Fruit fly (Drosophila melanogaster) whole organism, adult: ENCODE results near the gene HP1b.

ENCODE experiments used
- CG11617 ChIP-seq: fragments of 200-800 bp; sonication (Bioruptor generic); optimal IDR thresholded peaks from 2 replicates; lab custom pipeline; 2017; ENCODE audit warnings: mild to moderate bottlenecking, missing biosample characterization, missing genetic modification reagents, missing genetic modification characterization
- CG12768 ChIP-seq: fragments of 200-800 bp; sonication (Bioruptor generic); optimal IDR thresholded peaks from 2 replicates; lab custom pipeline; 2017; ENCODE audit warnings: missing biosample characterization, missing genetic modification characterization, mild to moderate bottlenecking, moderate library complexity, missing genetic modification reagents
- CG14711 ChIP-seq: fragments of 200-800 bp; sonication (Bioruptor generic); optimal IDR thresholded peaks from 2 replicates; lab custom pipeline; 2018; ENCODE audit warnings: missing biosample characterization, mild to moderate bottlenecking, missing genetic modification characterization, moderate library complexity
- CG1620 ChIP-seq: fragments of 200-800 bp; sonication (Bioruptor generic); optimal IDR thresholded peaks from 2 replicates; lab custom pipeline; 2016; ENCODE audit warnings: missing biosample characterization, missing genetic modification characterization
- CG33017 ChIP-seq: fragments of 200-800 bp; sonication (Bioruptor generic); optimal IDR thresholded peaks from 2 replicates; lab custom pipeline; 2018; ENCODE audit warnings: missing biosample characterization, mild to moderate bottlenecking, missing genetic modification characterization, moderate library complexity
- CG5204 ChIP-seq: fragments of 200-800 bp; sonication (Bioruptor generic); optimal IDR thresholded peaks from 2 replicates; lab custom pipeline; 2016; ENCODE audit warnings: missing biosample characterization, missing genetic modification characterization
- CG7045 ChIP-seq: fragments of 200-800 bp; sonication (Bioruptor generic); optimal IDR thresholded peaks from 2 replicates; lab custom pipeline; 2017; ENCODE audit warnings: missing biosample characterization, mild to moderate bottlenecking, missing genetic modification characterization
- CG7101 ChIP-seq: fragments of 200-800 bp; sonication (Bioruptor generic); optimal IDR thresholded peaks from 2 replicates; lab custom pipeline; 2018; ENCODE audit warnings: missing biosample characterization, mild to moderate bottlenecking, missing genetic modification characterization, moderate library complexity
- Clk ChIP-seq: fragments of 200-800 bp; sonication (Bioruptor generic); optimal IDR thresholded peaks from 2 replicates; lab custom pipeline; 2017; ENCODE audit warnings: missing biosample characterization, missing genetic modification characterization
- Crg-1 ChIP-seq: fragments of 200-800 bp; sonication (Bioruptor generic); optimal IDR thresholded peaks from 2 replicates; lab custom pipeline; 2016; ENCODE audit warnings: missing biosample characterization, missing genetic modification characterization
- Hr96 ChIP-seq: fragments of 200-800 bp; sonication (Bioruptor generic); optimal IDR thresholded peaks from 2 replicates; lab custom pipeline; 2016; ENCODE audit warnings: missing biosample characterization, missing genetic modification characterization
- Mnt ChIP-seq: fragments of 200-800 bp; sonication (Bioruptor generic); optimal IDR thresholded peaks from 2 replicates; lab custom pipeline; 2016; ENCODE audit warnings: missing biosample characterization, mild to moderate bottlenecking, missing genetic modification characterization
- bab1 ChIP-seq: fragments of 200-800 bp; sonication (Bioruptor generic); optimal IDR thresholded peaks from 3 replicates; lab custom pipeline; 2019; ENCODE audit warnings: missing biosample characterization, mild to moderate bottlenecking, missing genetic modification characterization, moderate library complexity
- cic ChIP-seq: fragments of 200-800 bp; sonication (Bioruptor generic); optimal IDR thresholded peaks from 2 replicates; lab custom pipeline; 2017; ENCODE audit warnings: missing biosample characterization, mild to moderate bottlenecking, missing genetic modification characterization, moderate library complexity
- cnc ChIP-seq, 2 experiments: fragments of >200 bp; optimal IDR thresholded peaks; 2 replicates each; lab custom pipeline; 2017
- kay ChIP-seq: fragments of 200-800 bp; sonication (Bioruptor generic); peaks from one replicate; lab custom pipeline; 2016; ENCODE audit warnings: missing biosample characterization, missing genetic modification characterization, borderline replicate concordance
- ovo ChIP-seq: fragments of 200-800 bp; sonication (Bioruptor generic); optimal IDR thresholded peaks from 2 replicates; lab custom pipeline; 2016; ENCODE audit warnings: missing biosample characterization, missing genetic modification characterization
- pad ChIP-seq: fragments of 200-800 bp; sonication (Bioruptor generic); optimal IDR thresholded peaks from 3 replicates; lab custom pipeline; 2017; ENCODE audit warnings: missing biosample characterization, missing genetic modification characterization, mild to moderate bottlenecking, moderate library complexity, missing genetic modification reagents
- tj ChIP-seq: fragments of 200-800 bp; sonication (Bioruptor generic); optimal IDR thresholded peaks from 3 replicates; lab custom pipeline; 2017; ENCODE audit warnings: missing biosample characterization, mild to moderate bottlenecking, missing genetic modification characterization, moderate library complexity
- toe ChIP-seq: fragments of 200-800 bp; sonication (Bioruptor generic); optimal IDR thresholded peaks from 2 replicates; lab custom pipeline; 2016; ENCODE audit warnings: missing biosample characterization, missing genetic modification characterization

The HP1b gene

dm6 chrX:9048385-9048750, 32.5 kb upstream of the HP1b start:
- TF ChIP-seq cic (GFP tag; lab: Kevin White, UChicago) (no peak), CG7101 (tag; lab: Kevin White, UChicago) (no peak), CG14711 (tag; lab: Kevin White, UChicago) (no peak)

- TF ChIP-seq pad, result peak; percentile 47
- no peak for TF ChIP-seq CG7045 (GFP tag; lab: Kevin White, UChicago)
Measured at dm6 chrX:9048941-9049340, 31.9 kb upstream of the HP1b start.

- TF ChIP-seq CG11617, result peak; percentile 7
- TF ChIP-seq CG12768 (GFP tag; lab: Kevin White, UChicago), result no peak
- no peak for TF ChIP-seq bab1 (GFP tag; lab: Kevin White, UChicago)
- TF ChIP-seq CG14711 (tag; lab: Kevin White, UChicago), result peak; percentile 63
- TF ChIP-seq pad, result peak; percentile 26
- peak; percentile 44 for TF ChIP-seq CG33017 (tag; lab: Kevin White, UChicago)
- no peak for TF ChIP-seq kay (GFP tag; lab: Kevin White, UChicago)
- peak; percentile 73 for TF ChIP-seq CG7101 (tag; lab: Kevin White, UChicago)
- TF ChIP-seq CG7045 (GFP tag; lab: Kevin White, UChicago), result peak; percentile 39
- no peak for TF ChIP-seq Crg-1 (GFP tag; lab: Kevin White, UChicago)
- TF ChIP-seq CG5204 (GFP tag; lab: Kevin White, UChicago), result peak; percentile 46
- no peak for TF ChIP-seq Clk (GFP tag; lab: Kevin White, UChicago)
- TF ChIP-seq cic (GFP tag; lab: Kevin White, UChicago), result no peak
- TF ChIP-seq tj, result peak; percentile 14
- TF ChIP-seq CG1620 (GFP tag; lab: Kevin White, UChicago), result no peak
- no peak for TF ChIP-seq ovo
Measured at dm6 chrX:9060078-9060477, 20.8 kb upstream of the HP1b start.

- TF ChIP-seq CG12768 (GFP tag; lab: Kevin White, UChicago) (peak; percentile 9), bab1 (GFP tag; lab: Kevin White, UChicago) (peak; percentile 6), Clk (GFP tag; lab: Kevin White, UChicago) (no peak), CG14711 (tag; lab: Kevin White, UChicago) (no peak), ovo (peak; percentile 4), kay (GFP tag; lab: Kevin White, UChicago) (peak; percentile 82), cic (GFP tag; lab: Kevin White, UChicago) (peak; percentile 49), CG5204 (GFP tag; lab: Kevin White, UChicago) (peak; percentile 47), Hr96 (GFP tag; lab: Kevin White, UChicago) (peak; percentile 44), cnc (optimal IDR thresholded peaks at IDR 0.05; lab: Kevin White, UChicago) (no peak), CG7045 (GFP tag; lab: Kevin White, UChicago) (no peak), CG11617 (peak; percentile 56), toe (GFP tag; lab: Kevin White, UChicago) (no peak), CG33017 (tag; lab: Kevin White, UChicago) (peak; percentile 40), Mnt (peak; percentile 35), pad (peak; percentile 39), CG7101 (tag; lab: Kevin White, UChicago) (peak; percentile 53), CG1620 (GFP tag; lab: Kevin White, UChicago) (peak; percentile 7), Crg-1 (GFP tag; lab: Kevin White, UChicago) (no peak), tj (peak; percentile 45)
Measured at dm6 chrX:9061299-9061698, 19.6 kb upstream of the HP1b start.

dm6 chrX:9062665-9063064, 18.2 kb upstream of the HP1b start:
- TF ChIP-seq CG33017 (tag; lab: Kevin White, UChicago) (no peak), bab1 (GFP tag; lab: Kevin White, UChicago) (peak; percentile 2), CG7101 (tag; lab: Kevin White, UChicago) (peak; percentile 14), pad (no peak), CG14711 (tag; lab: Kevin White, UChicago) (no peak), tj (no peak), CG1620 (GFP tag; lab: Kevin White, UChicago) (no peak), CG12768 (GFP tag; lab: Kevin White, UChicago) (no peak)

dm6 chrX:9063425-9063824, 17.4 kb upstream of the HP1b start:
- TF ChIP-seq bab1 (GFP tag; lab: Kevin White, UChicago) (no peak), toe (GFP tag; lab: Kevin White, UChicago) (no peak), cnc (optimal IDR thresholded peaks at IDR 0.05; lab: Kevin White, UChicago) (no peak), Crg-1 (GFP tag; lab: Kevin White, UChicago) (no peak), CG7101 (tag; lab: Kevin White, UChicago) (no peak), CG33017 (tag; lab: Kevin White, UChicago) (no peak), kay (GFP tag; lab: Kevin White, UChicago) (no peak), Hr96 (GFP tag; lab: Kevin White, UChicago) (no peak), CG14711 (tag; lab: Kevin White, UChicago) (no peak), Mnt (no peak)

dm6 chrX:9064029-9064428, 16.8 kb upstream of the HP1b start:
- TF ChIP-seq CG5204 (GFP tag; lab: Kevin White, UChicago) (no peak), tj (no peak), ovo (no peak), cic (GFP tag; lab: Kevin White, UChicago) (no peak), CG14711 (tag; lab: Kevin White, UChicago) (no peak), CG7101 (tag; lab: Kevin White, UChicago) (no peak), CG11617 (no peak), kay (GFP tag; lab: Kevin White, UChicago) (no peak), CG33017 (tag; lab: Kevin White, UChicago) (no peak), bab1 (GFP tag; lab: Kevin White, UChicago) (no peak), CG7045 (GFP tag; lab: Kevin White, UChicago) (no peak), CG1620 (GFP tag; lab: Kevin White, UChicago) (no peak)
